Worm (Caenorhabditis elegans) whole organism, L2 larva: ENCODE results near the gene F56C9.10.
A peak's percentile ranks its signal among the peaks of the same experiment; 100 is the strongest.

Experiments used
- R02D3.7 ChIP-seq: fragments of 150-350 bp; optimal IDR thresholded peaks from 2 replicates; lab custom pipeline; 2014; ENCODE audit warnings: missing biosample characterization, missing genetic modification characterization
- elt-1 ChIP-seq: fragments of 150-350 bp; optimal IDR thresholded peaks from 2 replicates; lab custom pipeline; 2014; ENCODE audit warnings: missing biosample characterization, missing genetic modification characterization
- elt-3 ChIP-seq: sonication (generic microtip); optimal IDR thresholded peaks from 2 replicates; lab custom pipeline; 2017; ENCODE audit warnings: missing biosample characterization, missing genetic modification characterization
- fos-1 ChIP-seq: fragments of 150-350 bp; optimal IDR thresholded peaks from 2 replicates; lab custom pipeline; 2014; ENCODE audit warnings: missing biosample characterization, missing genetic modification characterization
- lin-11 ChIP-seq: fragments of 150-350 bp; sonication (generic microtip); optimal IDR thresholded peaks from 2 replicates; lab custom pipeline; 2014; ENCODE audit warnings: missing biosample characterization, missing genetic modification characterization, inconsistent platforms, mixed read lengths
- lsy-2 ChIP-seq, 2 experiments: fragments of 150-350 bp in 1 of 2; sonication (generic microtip) in 1 of 2; optimal IDR thresholded peaks; 2 replicates each; lab custom pipeline; 2014 to 2017; ENCODE audit warnings: missing biosample characterization in 2 of 2, missing genetic modification characterization in 2 of 2
- mab-5 ChIP-seq: fragments of 150-350 bp; optimal IDR thresholded peaks from 2 replicates; lab custom pipeline; 2014; ENCODE audit warnings: missing biosample characterization, missing genetic modification characterization
- unc-39 ChIP-seq: fragments of 150-350 bp; optimal IDR thresholded peaks from 2 replicates; lab custom pipeline; 2014; ENCODE audit warnings: missing biosample characterization, missing genetic modification characterization
- zag-1 ChIP-seq: fragments of 150-350 bp; optimal IDR thresholded peaks from 2 replicates; lab custom pipeline; 2014; ENCODE audit warnings: missing biosample characterization, missing genetic modification characterization
- ztf-1 ChIP-seq: fragments of 200-800 bp; sonication (Bioruptor generic); conservative IDR thresholded peaks from 2 replicates; pipeline ENCODE4 v1.3.6; 2022; ENCODE audit warnings: missing genetic modification characterization, missing compliant biosample characterization
- ztf-11 ChIP-seq: sonication (generic microtip); optimal IDR thresholded peaks from 2 replicates; lab custom pipeline; 2017; ENCODE audit warnings: missing biosample characterization, missing genetic modification characterization

- TF ChIP-seq mab-5 (tag; lab: Kevin White, UChicago): no peak
- TF ChIP-seq elt-1 (tag; lab: Kevin White, UChicago): no peak
- no peak for TF ChIP-seq R02D3.7 (tag; lab: Kevin White, UChicago)
- TF ChIP-seq ztf-1 (GFP tag; lab: Robert Waterston, UW): no peak
- TF ChIP-seq elt-3 (tag; lab: Kevin White, UChicago): no peak
- TF ChIP-seq fos-1 (tag; lab: Kevin White, UChicago): no peak
- TF ChIP-seq lsy-2 (tag; optimal IDR thresholded peaks at IDR 0.05; lab: Kevin White, UChicago): peak in 1 of 2 experiments; percentile 80
- no peak for TF ChIP-seq unc-39 (tag; lab: Kevin White, UChicago)
- no peak for TF ChIP-seq lin-11 (tag; lab: Kevin White, UChicago)
- TF ChIP-seq ztf-11: no peak
- TF ChIP-seq zag-1: no peak
These were observed 41.9 kb downstream of the F56C9.10 start, which contains the start of gene cwf-19L2 for ce11 chrIII:7293075-7293684.
